Worm (Caenorhabditis elegans): ENCODE measurements around the gene tth-1.

DNA sequence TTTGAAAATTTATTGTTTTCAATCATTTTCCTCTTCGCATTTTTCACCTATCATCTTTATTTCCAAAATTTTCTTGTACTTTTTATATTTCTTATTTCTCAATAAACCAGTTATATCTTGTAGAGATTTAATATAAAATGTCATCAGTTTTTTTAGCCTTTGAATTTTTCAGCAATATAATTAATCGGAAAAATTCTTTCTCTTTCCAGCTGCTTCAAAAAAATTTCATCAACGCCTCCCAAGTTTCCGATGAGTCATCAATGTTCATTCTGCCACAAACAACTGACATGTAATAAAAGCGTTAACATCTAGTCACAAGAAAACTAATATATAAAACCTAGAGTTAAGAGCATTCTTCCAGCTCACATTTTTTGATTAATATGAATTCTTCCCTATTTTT is 10.4 kb downstream of the tth-1 start, which contains the start of gene F08F1.4:
- TF ChIP-seq F13H6.1 (tag; optimal IDR thresholded peaks at IDR 0.05) (no peak), pha-4 (tag; optimal IDR thresholded peaks at IDR 0.05) (no peak)

Data from whole organism, late embryonic.